Fruit fly (Drosophila melanogaster): ENCODE data around the gene pira.

Gene pira

DNA sequence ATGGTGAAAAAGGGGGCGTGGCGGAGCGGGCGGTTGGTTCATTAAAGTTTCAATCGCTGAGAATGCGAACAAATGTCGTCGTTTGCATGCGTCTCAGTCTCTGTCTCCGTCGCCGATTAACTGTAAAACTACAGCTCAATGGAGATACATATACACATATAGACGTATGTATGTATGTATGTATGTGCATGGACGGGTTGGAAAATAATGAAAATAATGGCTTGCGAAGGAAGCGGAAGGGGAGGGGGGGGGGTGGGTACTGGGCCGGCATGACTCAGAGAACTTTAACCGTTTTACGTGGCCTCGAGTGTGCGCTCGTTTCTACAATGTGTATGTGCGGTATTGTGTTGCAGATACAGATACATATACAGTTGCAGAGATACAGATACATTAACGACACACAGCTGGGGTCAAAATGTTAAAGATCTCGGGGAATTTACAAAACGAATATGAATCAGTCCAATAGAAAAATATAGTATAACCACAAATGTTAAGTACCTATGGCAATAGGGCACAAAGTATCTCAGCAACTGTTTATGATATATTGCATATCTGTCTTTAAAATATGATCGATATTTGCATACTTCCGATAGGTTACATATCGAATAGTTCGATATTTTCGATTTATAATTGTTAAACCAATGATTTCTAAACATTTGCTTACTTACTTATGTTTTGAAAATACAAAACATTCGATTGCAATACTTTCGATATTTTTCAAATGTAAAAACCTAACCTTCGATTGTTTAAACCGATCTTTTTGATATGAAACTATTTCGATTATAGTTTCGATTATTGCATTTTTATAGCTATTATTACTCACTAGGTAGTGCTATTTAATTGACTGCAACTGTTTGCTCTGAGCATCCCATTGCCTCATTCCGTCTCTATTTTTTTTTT, 38.9 kb downstream of the pira start (continued):
- TF ChIP-seq PHDP (tag; optimal IDR thresholded peaks at IDR 0.05): no peak
- no peak for TF ChIP-seq CG2120 (GFP tag; optimal IDR thresholded peaks at IDR 0.05)
- no peak for TF ChIP-seq Kr (GFP tag; optimal IDR thresholded peaks at IDR 0.05)
- no peak for TF ChIP-seq gro (GFP tag; optimal IDR thresholded peaks at IDR 0.05)
- no peak for TF ChIP-seq CG16779 (GFP tag; IDR thresholded peaks at IDR 0.05)
- no peak for TF ChIP-seq Bdp1 (GFP tag; optimal IDR thresholded peaks at IDR 0.05)
- no peak for TF ChIP-seq gcm (GFP tag; optimal IDR thresholded peaks at IDR 0.05)
- TF ChIP-seq fd96Cb (tag; optimal IDR thresholded peaks at IDR 0.05): peak; percentile 41
- TF ChIP-seq CG9437 (GFP tag; optimal IDR thresholded peaks at IDR 0.05): peak; percentile 52
- peak; percentile 4 for TF ChIP-seq BEAF-32 (GFP tag; optimal IDR thresholded peaks at IDR 0.05)
- no peak for TF ChIP-seq peb (GFP tag; IDR thresholded peaks at IDR 0.05)
- no peak for TF ChIP-seq CG3847 (GFP tag; IDR thresholded peaks at IDR 0.05)
- TF ChIP-seq bsh (GFP tag; optimal IDR thresholded peaks at IDR 0.05): peak in 1 of 2 experiments; percentile 25
- no peak for TF ChIP-seq CG10959 (GFP tag; IDR thresholded peaks at IDR 0.05)
- TF ChIP-seq MTF-1 (GFP tag; optimal IDR thresholded peaks at IDR 0.05; ENCODE audit: borderline replicate concordance): no peak
- peak; percentile 26 for TF ChIP-seq mirr (GFP tag; optimal IDR thresholded peaks at IDR 0.05)
- TF ChIP-seq CG11504 (tag; optimal IDR thresholded peaks at IDR 0.05): peak; percentile 69
- peak; percentile 26 for TF ChIP-seq Hsf (GFP tag; optimal IDR thresholded peaks at IDR 0.05)
- no peak for TF ChIP-seq gfzf (GFP tag; optimal IDR thresholded peaks at IDR 0.05)
- TF ChIP-seq grn (GFP tag; optimal IDR thresholded peaks at IDR 0.05): no peak
- no peak for TF ChIP-seq stwl (tag; optimal IDR thresholded peaks at IDR 0.05)
- TF ChIP-seq lmd (GFP tag; IDR thresholded peaks at IDR 0.05): no peak
- TF ChIP-seq vfl (GFP tag; optimal IDR thresholded peaks at IDR 0.05): no peak
- TF ChIP-seq ranshi (GFP tag; IDR thresholded peaks at IDR 0.05): no peak
- peak; percentile 12 for TF ChIP-seq ftz-f1 (GFP tag; optimal IDR thresholded peaks at IDR 0.05)
- no peak for TF ChIP-seq cato (GFP tag; optimal IDR thresholded peaks at IDR 0.05; ENCODE audit: borderline replicate concordance)
- no peak for TF ChIP-seq CG8478 (optimal IDR thresholded peaks at IDR 0.05)
- TF ChIP-seq CG31388 (GFP tag; optimal IDR thresholded peaks at IDR 0.05): no peak
- no peak for TF ChIP-seq inv (GFP tag; IDR thresholded peaks at IDR 0.05; ENCODE audit: partially characterized antibody)
- TF ChIP-seq Spps (tag; optimal IDR thresholded peaks at IDR 0.05): no peak
- TF ChIP-seq CG10147 (GFP tag; optimal IDR thresholded peaks at IDR 0.05): peak; percentile 25
- TF ChIP-seq CG9215 (GFP tag; IDR thresholded peaks at IDR 0.05): no peak
- no peak for TF ChIP-seq CG15479 (GFP tag; optimal IDR thresholded peaks at IDR 0.05)
- no peak for TF ChIP-seq CG33557 (GFP tag; optimal IDR thresholded peaks at IDR 0.05)
- TF ChIP-seq CG10543 (GFP tag; optimal IDR thresholded peaks at IDR 0.05): no peak
- no peak for TF ChIP-seq da (GFP tag; optimal IDR thresholded peaks at IDR 0.05)
- TF ChIP-seq Nf-YB (GFP tag; optimal IDR thresholded peaks at IDR 0.05): no peak
- TF ChIP-seq Atf-2 (GFP tag; optimal IDR thresholded peaks at IDR 0.05): no peak
- no peak for TF ChIP-seq Dfd (GFP tag; optimal IDR thresholded peaks at IDR 0.05)
- TF ChIP-seq CG8944 (GFP tag; optimal IDR thresholded peaks at IDR 0.05): no peak
- peak; percentile 35 for TF ChIP-seq CG14710 (tag; optimal IDR thresholded peaks at IDR 0.05)
- TF ChIP-seq trh (GFP tag; optimal IDR thresholded peaks at IDR 0.05): no peak
- no peak for TF ChIP-seq tna (GFP tag; IDR thresholded peaks at IDR 0.05; ENCODE audit: partially characterized antibody)
- TF ChIP-seq Adf1 (GFP tag; IDR thresholded peaks at IDR 0.05): peak; percentile 34
- peak; percentile 27 for TF ChIP-seq D19A (tag; optimal IDR thresholded peaks at IDR 0.05)
- no peak for TF ChIP-seq CG9817 (tag; optimal IDR thresholded peaks at IDR 0.05)
- TF ChIP-seq gcm2 (GFP tag; optimal IDR thresholded peaks at IDR 0.05): no peak
- peak; percentile 41 for TF ChIP-seq CG2678 (tag; optimal IDR thresholded peaks at IDR 0.05)
- no peak for TF ChIP-seq CG4404 (GFP tag; IDR thresholded peaks at IDR 0.05)

Data from whole organism, embryonic.